Worm (Caenorhabditis elegans): ENCODE data around the gene zchc-1A.

DNA sequence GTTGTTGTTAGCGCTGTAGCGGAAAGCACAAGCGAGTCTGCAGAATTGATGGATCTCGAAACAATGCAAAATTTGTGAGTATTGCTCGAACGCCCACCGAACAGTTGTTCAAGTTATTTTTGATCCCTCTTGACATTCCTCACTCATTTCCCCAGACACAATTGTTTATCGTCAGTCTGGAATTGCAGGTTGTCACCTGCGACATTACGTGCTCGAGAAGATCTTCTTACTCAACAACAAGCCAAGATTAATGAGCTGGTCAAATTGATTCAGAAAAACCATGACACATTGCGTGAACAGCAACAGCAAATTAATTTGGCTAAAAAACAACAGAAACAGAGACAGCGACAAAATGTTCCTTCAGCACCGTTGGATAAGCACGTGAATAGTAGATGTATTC, 27.7 kb downstream of the zchc-1A start:
- TF ChIP-seq ama-1 (optimal IDR thresholded peaks at IDR 0.05) (no peak), ama-1 (GFP tag; optimal IDR thresholded peaks at IDR 0.05) (no peak), atf-7 (tag; optimal IDR thresholded peaks at IDR 0.05) (no peak), lsy-27 (tag; optimal IDR thresholded peaks at IDR 0.05; ENCODE audit: borderline replicate concordance, insufficient read depth) (no peak), pbrm-1 (GFP tag; IDR thresholded peaks at IDR 0.05) (no peak), F22D6.2 (tag; optimal IDR thresholded peaks at IDR 0.05) (no peak), nhr-90 (tag; optimal IDR thresholded peaks at IDR 0.05) (no peak), mcd-1 (GFP tag; IDR thresholded peaks at IDR 0.05) (no peak)

Measured in whole organism, young adult.